Worm (Caenorhabditis elegans) whole organism, L2 larva: ENCODE measurements around the gene egg-2.
A peak's percentile ranks its signal among the peaks of the same experiment; 100 is the strongest.

Experiments used
- C34F6.9 ChIP-seq: fragments of 150-350 bp; optimal IDR thresholded peaks from 2 replicates; lab custom pipeline; 2014; ENCODE audit warnings: missing biosample characterization, missing genetic modification characterization
- F13H6.1 ChIP-seq: sonication (generic microtip); optimal IDR thresholded peaks from 2 replicates; lab custom pipeline; 2016; ENCODE audit warnings: missing genetic modification characterization, missing compliant biosample characterization
- R02D3.7 ChIP-seq: fragments of 150-350 bp; optimal IDR thresholded peaks from 2 replicates; lab custom pipeline; 2014; ENCODE audit warnings: missing biosample characterization, missing genetic modification characterization
- Y55F3AM.14 ChIP-seq: fragments of 200-800 bp; sonication (Bioruptor generic); optimal IDR thresholded peaks from 2 replicates; lab custom pipeline; 2018; ENCODE audit warnings: mild to moderate bottlenecking, missing genetic modification characterization, missing compliant biosample characterization
- ZK546.5 ChIP-seq: sonication (generic microtip); optimal IDR thresholded peaks from 2 replicates; lab custom pipeline; 2017; ENCODE audit warnings: missing biosample characterization, missing genetic modification characterization
- alr-1 ChIP-seq: fragments of 150-350 bp; optimal IDR thresholded peaks from 2 replicates; lab custom pipeline; 2014; ENCODE audit warnings: missing biosample characterization, missing genetic modification characterization
- ama-1 ChIP-seq: fragments of 150-350 bp; optimal IDR thresholded peaks from 2 replicates; lab custom pipeline; 2018; ENCODE audit warnings: inconsistent platforms
- ceh-16 ChIP-seq: fragments of 150-350 bp; optimal IDR thresholded peaks from 2 replicates; lab custom pipeline; 2014; ENCODE audit warnings: missing biosample characterization, missing genetic modification characterization
- ceh-82 ChIP-seq: fragments of 150-350 bp; optimal IDR thresholded peaks from 2 replicates; lab custom pipeline; 2014; ENCODE audit warnings: missing biosample characterization, missing genetic modification characterization
- crh-2 ChIP-seq: sonication (generic microtip); optimal IDR thresholded peaks from 2 replicates; lab custom pipeline; 2017; ENCODE audit warnings: missing biosample characterization, missing genetic modification characterization
- dmd-4 ChIP-seq: sonication (generic microtip); optimal IDR thresholded peaks from 2 replicates; lab custom pipeline; 2017; ENCODE audit warnings: missing biosample characterization, missing genetic modification characterization
- elt-3 ChIP-seq: sonication (generic microtip); optimal IDR thresholded peaks from 2 replicates; lab custom pipeline; 2017; ENCODE audit warnings: missing biosample characterization, missing genetic modification characterization
- fos-1 ChIP-seq: fragments of 150-350 bp; optimal IDR thresholded peaks from 2 replicates; lab custom pipeline; 2014; ENCODE audit warnings: missing biosample characterization, missing genetic modification characterization
- gmeb-1 ChIP-seq: fragments of 150-350 bp; optimal IDR thresholded peaks from 2 replicates; lab custom pipeline; 2014; ENCODE audit warnings: missing biosample characterization, missing genetic modification characterization
- lin-11 ChIP-seq: fragments of 150-350 bp; sonication (generic microtip); optimal IDR thresholded peaks from 2 replicates; lab custom pipeline; 2014; ENCODE audit warnings: missing biosample characterization, missing genetic modification characterization, inconsistent platforms, mixed read lengths
- lsy-2 ChIP-seq, 2 experiments: fragments of 150-350 bp in 1 of 2; sonication (generic microtip) in 1 of 2; optimal IDR thresholded peaks; 2 replicates each; lab custom pipeline; 2014 to 2017; ENCODE audit warnings: missing biosample characterization in 2 of 2, missing genetic modification characterization in 2 of 2
- mab-5 ChIP-seq: fragments of 150-350 bp; optimal IDR thresholded peaks from 2 replicates; lab custom pipeline; 2014; ENCODE audit warnings: missing biosample characterization, missing genetic modification characterization
- mdl-1 ChIP-seq, 2 experiments: fragments of 150-350 bp in 1 of 2; sonication (generic microtip) in 1 of 2; optimal IDR thresholded peaks; 2 replicates each; lab custom pipeline; 2017; ENCODE audit warnings: missing biosample characterization in 2 of 2, missing genetic modification characterization in 2 of 2
- nhr-10 ChIP-seq: sonication (generic microtip); optimal IDR thresholded peaks from 2 replicates; lab custom pipeline; 2017; ENCODE audit warnings: missing biosample characterization, missing genetic modification characterization
- nhr-11 ChIP-seq: fragments of 150-350 bp; optimal IDR thresholded peaks from 2 replicates; lab custom pipeline; 2014; ENCODE audit warnings: missing biosample characterization, missing genetic modification characterization
- nhr-129 ChIP-seq: fragments of 150-350 bp; optimal IDR thresholded peaks from 2 replicates; lab custom pipeline; 2014; ENCODE audit warnings: missing biosample characterization, missing genetic modification characterization
- nhr-21 ChIP-seq: fragments of 150-350 bp; optimal IDR thresholded peaks from 2 replicates; lab custom pipeline; 2014; ENCODE audit warnings: missing biosample characterization, missing genetic modification characterization
- nhr-23 ChIP-seq: fragments of 150-350 bp; optimal IDR thresholded peaks from 2 replicates; lab custom pipeline; 2014; ENCODE audit warnings: missing biosample characterization, missing genetic modification reagents, missing genetic modification characterization
- nhr-237 ChIP-seq: fragments of 150-350 bp; optimal IDR thresholded peaks from 2 replicates; lab custom pipeline; 2014; ENCODE audit warnings: missing biosample characterization, missing genetic modification characterization
- nhr-25 ChIP-seq: fragments of 150-350 bp; sonication (generic microtip); optimal IDR thresholded peaks from 3 replicates; lab custom pipeline; 2014; ENCODE audit warnings: missing biosample characterization, missing genetic modification characterization
- nhr-6 ChIP-seq: fragments of 150-350 bp; optimal IDR thresholded peaks from 2 replicates; lab custom pipeline; 2014; ENCODE audit warnings: missing biosample characterization, missing genetic modification characterization
- nhr-77 ChIP-seq: fragments of 150-350 bp; optimal IDR thresholded peaks from 2 replicates; lab custom pipeline; 2014; ENCODE audit warnings: missing biosample characterization, missing genetic modification characterization
- sem-4 ChIP-seq: fragments of 150-350 bp; optimal IDR thresholded peaks from 2 replicates; lab custom pipeline; 2014; ENCODE audit warnings: missing biosample characterization, missing genetic modification reagents, missing genetic modification characterization
- skn-1 ChIP-seq: sonication (generic microtip); optimal IDR thresholded peaks from 2 replicates; lab custom pipeline; 2017; ENCODE audit warnings: missing biosample characterization, missing genetic modification characterization
- sma-3 ChIP-seq: sonication (generic microtip); optimal IDR thresholded peaks from 2 replicates; lab custom pipeline; 2016; ENCODE audit warnings: missing genetic modification reagents, missing genetic modification characterization, missing compliant biosample characterization
- sma-9 ChIP-seq, 2 experiments: fragments of 150-350 bp in 1 of 2; sonication (generic microtip) in 1 of 2; optimal IDR thresholded peaks; 2 replicates each; lab custom pipeline; 2014 to 2016; ENCODE audit warnings: missing genetic modification characterization in 2 of 2, mild to moderate bottlenecking in 1 of 2, missing biosample characterization in 1 of 2, missing compliant biosample characterization in 1 of 2, missing genetic modification reagents in 1 of 2, moderate library complexity in 1 of 2
- snpc-4 ChIP-seq: fragments of 150-350 bp; optimal IDR thresholded peaks from 2 replicates; lab custom pipeline; 2014; ENCODE audit warnings: missing biosample characterization, missing genetic modification characterization
- unc-55 ChIP-seq: fragments of 150-350 bp; sonication (generic microtip); optimal IDR thresholded peaks from 3 replicates; lab custom pipeline; 2014; ENCODE audit warnings: missing biosample characterization, missing genetic modification reagents, missing genetic modification characterization
- unc-62 ChIP-seq: fragments of 150-350 bp; optimal IDR thresholded peaks from 2 replicates; lab custom pipeline; 2014; ENCODE audit warnings: missing biosample characterization, missing genetic modification reagents, missing genetic modification characterization
- zag-1 ChIP-seq: fragments of 150-350 bp; optimal IDR thresholded peaks from 2 replicates; lab custom pipeline; 2014; ENCODE audit warnings: missing biosample characterization, missing genetic modification characterization
- ztf-1 ChIP-seq: fragments of 200-800 bp; sonication (Bioruptor generic); conservative IDR thresholded peaks from 2 replicates; pipeline ENCODE4 v1.3.6; 2022; ENCODE audit warnings: missing genetic modification characterization, missing compliant biosample characterization
- ztf-4 ChIP-seq: fragments of 150-350 bp; optimal IDR thresholded peaks from 2 replicates; lab custom pipeline; 2014; ENCODE audit warnings: missing biosample characterization, missing genetic modification characterization

egg-2 gene

ce11 chrIII:7029105-7029504, 31.3 kb downstream of the egg-2 start, which contains the start of gene cyk-1:
TSS of gene cyk-1 (minus strand) at chrIII:7029205.
- TF ChIP-seq ceh-16 (no peak), nhr-6 (no peak), mdl-1 (tag; optimal IDR thresholded peaks at IDR 0.05; lab: Kevin White, UChicago) (no peak), fos-1 (no peak), snpc-4 (tag; lab: Kevin White, UChicago) (no peak), sma-3 (GFP tag; lab: Kevin White, UChicago) (no peak), ztf-1 (no peak), unc-62 (no peak), crh-2 (tag; lab: Kevin White, UChicago) (no peak), sem-4 (tag; lab: Kevin White, UChicago) (no peak), zag-1 (tag; lab: Kevin White, UChicago) (no peak), nhr-129 (tag; lab: Kevin White, UChicago) (no peak), C34F6.9 (tag; lab: Kevin White, UChicago) (no peak), nhr-21 (tag; lab: Kevin White, UChicago) (no peak), dmd-4 (no peak), nhr-25 (tag; lab: Kevin White, UChicago) (no peak), lsy-2 (tag; optimal IDR thresholded peaks at IDR 0.05; lab: Kevin White, UChicago) (no peak), R02D3.7 (tag; lab: Kevin White, UChicago) (no peak), nhr-10 (tag; lab: Kevin White, UChicago) (no peak)

DNA sequence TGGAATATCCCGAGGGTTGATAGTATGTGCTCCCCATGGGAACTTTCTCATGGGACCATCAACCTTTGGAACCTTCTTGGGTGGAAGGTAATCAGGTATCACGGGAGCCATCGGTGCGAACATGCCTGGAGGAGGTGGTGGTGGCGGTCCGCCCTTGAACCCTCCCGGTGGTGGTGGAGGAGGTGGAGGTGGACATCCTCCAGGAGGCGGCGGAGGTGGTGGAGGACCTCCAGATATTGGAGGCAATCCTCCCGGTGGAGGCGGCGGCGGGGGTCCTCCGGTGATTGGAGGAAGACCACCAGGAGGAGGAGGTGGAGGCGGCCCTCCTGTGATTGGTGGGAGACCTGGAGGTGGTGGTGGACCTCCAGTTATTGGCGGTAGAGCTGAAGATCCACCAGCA, 34.5 kb downstream of the egg-2 start:
- TF ChIP-seq R02D3.7 (tag; lab: Kevin White, UChicago) (no peak), ama-1 (lab: Kevin White, UChicago) (no peak), elt-3 (tag; lab: Kevin White, UChicago) (no peak), lsy-2 (tag; optimal IDR thresholded peaks at IDR 0.05; lab: Kevin White, UChicago) (no peak), nhr-10 (tag; lab: Kevin White, UChicago) (no peak), ceh-82 (tag; lab: Kevin White, UChicago) (no peak), sem-4 (tag; lab: Kevin White, UChicago) (no peak), mab-5 (no peak), sma-3 (GFP tag; lab: Kevin White, UChicago) (no peak), ZK546.5 (tag; lab: Kevin White, UChicago) (no peak), nhr-237 (tag; lab: Kevin White, UChicago) (no peak), nhr-23 (tag; lab: Kevin White, UChicago) (no peak), nhr-129 (tag; lab: Kevin White, UChicago) (no peak), alr-1 (tag; lab: Kevin White, UChicago) (no peak), mdl-1 (tag; optimal IDR thresholded peaks at IDR 0.05; lab: Kevin White, UChicago) (no peak), nhr-11 (tag; lab: Kevin White, UChicago) (no peak), nhr-77 (no peak), gmeb-1 (tag; lab: Kevin White, UChicago) (no peak), nhr-21 (tag; lab: Kevin White, UChicago) (no peak), crh-2 (tag; lab: Kevin White, UChicago) (no peak)

DNA sequence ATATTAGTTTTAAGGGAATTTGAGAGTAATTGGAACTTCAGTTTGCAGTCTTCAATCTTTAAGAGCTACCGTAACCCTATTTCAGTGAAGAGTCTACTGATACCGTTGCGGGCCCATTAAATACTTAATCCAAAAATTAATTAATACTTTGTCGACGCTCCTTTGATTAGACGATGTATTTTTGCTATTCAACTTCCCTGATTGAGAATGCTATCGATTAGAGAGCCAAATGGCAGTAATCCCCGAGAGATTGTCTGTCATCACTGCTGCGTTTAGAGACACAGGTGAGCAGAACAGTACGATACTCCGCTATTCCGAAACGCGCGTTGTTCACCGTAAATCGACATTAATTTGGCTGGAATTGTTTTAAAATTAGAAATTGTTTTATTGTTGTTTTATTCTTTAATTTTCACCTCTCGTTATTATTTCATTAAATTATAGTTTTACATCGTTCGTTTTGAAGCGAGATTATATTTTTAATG, 39.2 kb downstream of the egg-2 start, which contains the start of gene rfl-1:
TSS of gene rfl-1 (plus strand) at position 51 of the 482 bp plus-strand sequence.
- peak; percentile 47 to 84 for TF ChIP-seq lsy-2 (tag; optimal IDR thresholded peaks at IDR 0.05; lab: Kevin White, UChicago)
- peak; percentile 34 for TF ChIP-seq F13H6.1 (tag; lab: Kevin White, UChicago)
- no peak for TF ChIP-seq ceh-82 (tag; lab: Kevin White, UChicago)
- TF ChIP-seq ztf-1: no peak
- TF ChIP-seq nhr-129 (tag; lab: Kevin White, UChicago): peak; percentile 59
- TF ChIP-seq elt-3 (tag; lab: Kevin White, UChicago): no peak
- TF ChIP-seq crh-2 (tag; lab: Kevin White, UChicago): peak; percentile 49
- peak; percentile 8 for TF ChIP-seq ztf-4 (tag; lab: Kevin White, UChicago)
- peak; percentile 69 for TF ChIP-seq C34F6.9 (tag; lab: Kevin White, UChicago)
- TF ChIP-seq unc-55 (GFP tag; lab: Kevin White, UChicago): peak; percentile 79
- peak; percentile 37 for TF ChIP-seq sma-3 (GFP tag; lab: Kevin White, UChicago)
- TF ChIP-seq sma-9 (GFP tag; optimal IDR thresholded peaks at IDR 0.05; lab: Kevin White, UChicago): peak; percentile 6
- no peak for TF ChIP-seq sma-9 (tag; optimal IDR thresholded peaks at IDR 0.05; lab: Kevin White, UChicago)
- TF ChIP-seq R02D3.7 (tag; lab: Kevin White, UChicago): peak; percentile 86
- TF ChIP-seq nhr-10 (tag; lab: Kevin White, UChicago): no peak
- TF ChIP-seq skn-1 (tag; lab: Kevin White, UChicago): no peak
- TF ChIP-seq Y55F3AM.14 (GFP tag; lab: Kevin White, UChicago): no peak
- no peak for TF ChIP-seq lin-11 (tag; lab: Kevin White, UChicago)
- TF ChIP-seq zag-1 (tag; lab: Kevin White, UChicago): no peak
- no peak for TF ChIP-seq ama-1 (lab: Kevin White, UChicago)
